Worm (Caenorhabditis elegans) whole organism, L1 larva: Measurements from ENCODE around the gene rha-2.
A peak's percentile ranks its signal among the peaks of the same experiment; 100 is the strongest.

Experiments
- C04F5.9 ChIP-seq: sonication (generic microtip); optimal IDR thresholded peaks from 2 replicates; lab custom pipeline; 2016; ENCODE audit warnings: missing genetic modification characterization, missing compliant biosample characterization
- F16B12.6 ChIP-seq: fragments of 150-350 bp; optimal IDR thresholded peaks from 2 replicates; lab custom pipeline; 2014; ENCODE audit warnings: missing biosample characterization, missing genetic modification characterization
- Y116A8C.19 ChIP-seq: sonication (generic microtip); optimal IDR thresholded peaks from 2 replicates; lab custom pipeline; 2016; ENCODE audit warnings: missing compliant biosample characterization, missing genetic modification characterization, borderline replicate concordance
- aha-1 ChIP-seq: fragments of 150-350 bp; optimal IDR thresholded peaks from 2 replicates; lab custom pipeline; 2014; ENCODE audit warnings: missing biosample characterization, missing genetic modification characterization
- aly-2 ChIP-seq: fragments of 150-350 bp; optimal IDR thresholded peaks from 2 replicates; lab custom pipeline; 2014; ENCODE audit warnings: missing biosample characterization, missing genetic modification characterization
- ama-1 ChIP-seq: fragments of 150-350 bp; optimal IDR thresholded peaks from 2 replicates; lab custom pipeline; 2014
- blmp-1 ChIP-seq: fragments of 150-350 bp; optimal IDR thresholded peaks from 2 replicates; lab custom pipeline; 2014; ENCODE audit warnings: missing biosample characterization, missing genetic modification characterization
- ceh-82 ChIP-seq, 3 experiments: fragments of 150-350 bp in 1 of 3; sonication (generic microtip) in 2 of 3; optimal IDR thresholded peaks; 2 replicates each; lab custom pipeline; 2014 to 2017; ENCODE audit warnings: missing biosample characterization in 3 of 3, missing genetic modification characterization in 3 of 3
- ceh-90 ChIP-seq: sonication (generic microtip); optimal IDR thresholded peaks from 2 replicates; lab custom pipeline; 2016; ENCODE audit warnings: missing genetic modification characterization, missing compliant biosample characterization
- ces-1 ChIP-seq: fragments of 150-350 bp; optimal IDR thresholded peaks from 2 replicates; lab custom pipeline; 2014; ENCODE audit warnings: missing biosample characterization, missing genetic modification reagents, missing genetic modification characterization
- efl-1 ChIP-seq, 4 experiments: fragments of 150-350 bp; optimal IDR thresholded peaks in 3 of 4; peaks in 1 of 4; 1 replicate in 1 of 4; 2 replicates in 3 of 4; lab custom pipeline; 2014; ENCODE audit warnings: missing biosample characterization in 2 of 4, missing genetic modification characterization in 2 of 4, missing genetic modification reagents in 2 of 4
- efl-3 ChIP-seq: fragments of 200-800 bp; sonication (Bioruptor generic); optimal IDR thresholded peaks from 2 replicates; lab custom pipeline; 2018; ENCODE audit warnings: mild to moderate bottlenecking, missing genetic modification characterization, missing compliant biosample characterization
- egl-27 ChIP-seq, 2 experiments: fragments of 150-350 bp in 1 of 2; sonication (generic microtip); optimal IDR thresholded peaks; 3 replicates each; lab custom pipeline; 2017 to 2018; ENCODE audit warnings: missing biosample characterization in 2 of 2, missing genetic modification characterization in 2 of 2, missing genetic modification reagents in 2 of 2
- elt-2 ChIP-seq: sonication (generic microtip); optimal IDR thresholded peaks from 2 replicates; lab custom pipeline; 2016; ENCODE audit warnings: missing genetic modification characterization, mild to moderate bottlenecking, inconsistent platforms, missing compliant biosample characterization, missing genetic modification reagents
- elt-3 ChIP-seq, 6 experiments: fragments of 150-350 bp in 1 of 6; sonication (generic microtip); optimal IDR thresholded peaks; 2 replicates each; lab custom pipeline; 2017 to 2018; ENCODE audit warnings: missing biosample characterization in 6 of 6, missing genetic modification characterization in 6 of 6, inconsistent platforms in 1 of 6
- fkh-10 ChIP-seq: sonication (generic microtip); optimal IDR thresholded peaks from 2 replicates; lab custom pipeline; 2017; ENCODE audit warnings: missing biosample characterization, missing genetic modification reagents, missing genetic modification characterization
- hlh-4 ChIP-seq: sonication (generic microtip); optimal IDR thresholded peaks from 2 replicates; lab custom pipeline; 2016; ENCODE audit warnings: mild to moderate bottlenecking, missing genetic modification characterization, missing compliant biosample characterization
- hpl-2 ChIP-seq: fragments of 150-350 bp; optimal IDR thresholded peaks from 2 replicates; lab custom pipeline; 2014; ENCODE audit warnings: missing biosample characterization, missing genetic modification reagents, missing genetic modification characterization
- irx-1 ChIP-seq: sonication (generic microtip); optimal IDR thresholded peaks from 2 replicates; lab custom pipeline; 2016; ENCODE audit warnings: missing genetic modification characterization, missing compliant biosample characterization
- jun-1 ChIP-seq: fragments of 150-350 bp; optimal IDR thresholded peaks from 2 replicates; lab custom pipeline; 2014; ENCODE audit warnings: missing biosample characterization, missing genetic modification reagents, missing genetic modification characterization
- lin-14 ChIP-seq: fragments of 200-800 bp; sonication (Bioruptor generic); optimal IDR thresholded peaks from 2 replicates; lab custom pipeline; 2018; ENCODE audit warnings: mild to moderate bottlenecking, missing genetic modification characterization, moderate library complexity, missing compliant biosample characterization
- lin-35 ChIP-seq, 2 experiments: fragments of 150-350 bp; optimal IDR thresholded peaks; 2 replicates each; lab custom pipeline; 2014; ENCODE audit warnings: missing biosample characterization in 2 of 2, missing genetic modification characterization in 2 of 2, missing genetic modification reagents in 2 of 2
- lin-39 ChIP-seq: fragments of 150-350 bp; optimal IDR thresholded peaks from 2 replicates; lab custom pipeline; 2014; ENCODE audit warnings: missing biosample characterization, missing genetic modification reagents, missing genetic modification characterization
- mab-9 ChIP-seq: fragments of 200-800 bp; sonication (Bioruptor generic); IDR thresholded peaks from 2 replicates; pipeline ENCODE4 v1.3.6; 2022; ENCODE audit warnings: missing genetic modification reagents, missing genetic modification characterization, missing compliant biosample characterization
- mdl-1 ChIP-seq, 2 experiments: fragments of 150-350 bp; optimal IDR thresholded peaks; 2 replicates each; lab custom pipeline; 2014 to 2017; ENCODE audit warnings: missing biosample characterization in 2 of 2, missing genetic modification characterization in 2 of 2, inconsistent platforms in 1 of 2
- nhr-19 ChIP-seq: fragments of 200-800 bp; sonication (Bioruptor generic); conservative IDR thresholded peaks from 2 replicates; pipeline ENCODE4 v1.3.6; 2022; ENCODE audit warnings: missing genetic modification characterization, missing compliant biosample characterization
- nhr-28 ChIP-seq: fragments of 150-350 bp; optimal IDR thresholded peaks from 2 replicates; lab custom pipeline; 2014; ENCODE audit warnings: missing biosample characterization, missing genetic modification characterization
- nhr-76 ChIP-seq: sonication (generic microtip); optimal IDR thresholded peaks from 2 replicates; lab custom pipeline; 2017; ENCODE audit warnings: missing biosample characterization, missing genetic modification characterization
- nhr-85 ChIP-seq: sonication (generic microtip); peaks from one replicate; lab custom pipeline; 2016; ENCODE audit warnings: missing genetic modification characterization, inconsistent platforms, missing compliant biosample characterization
- pqm-1 ChIP-seq: sonication (generic microtip); optimal IDR thresholded peaks from 3 replicates; lab custom pipeline; 2017; ENCODE audit warnings: missing biosample characterization, missing genetic modification characterization
- snpc-4 ChIP-seq: fragments of 150-350 bp; optimal IDR thresholded peaks from 2 replicates; lab custom pipeline; 2014; ENCODE audit warnings: missing biosample characterization, missing genetic modification characterization
- sox-4 ChIP-seq: sonication (generic microtip); optimal IDR thresholded peaks from 2 replicates; lab custom pipeline; 2016; ENCODE audit warnings: missing genetic modification characterization, missing compliant biosample characterization
- sptf-1 ChIP-seq: fragments of 150-350 bp; optimal IDR thresholded peaks from 2 replicates; lab custom pipeline; 2014; ENCODE audit warnings: missing biosample characterization, missing genetic modification characterization
- swsn-7 ChIP-seq: sonication (generic microtip); optimal IDR thresholded peaks from 2 replicates; lab custom pipeline; 2016; ENCODE audit warnings: missing genetic modification characterization, missing compliant biosample characterization
- unc-130 ChIP-seq: fragments of 150-350 bp; optimal IDR thresholded peaks from 2 replicates; lab custom pipeline; 2017; ENCODE audit warnings: missing biosample characterization, missing genetic modification characterization, inconsistent platforms
- ztf-11 ChIP-seq, 2 experiments: sonication (generic microtip); optimal IDR thresholded peaks; 2 replicates each; lab custom pipeline; 2016 to 2017; ENCODE audit warnings: missing genetic modification characterization in 2 of 2, missing biosample characterization in 1 of 2, missing compliant biosample characterization in 1 of 2
- ztf-4 ChIP-seq: fragments of 150-350 bp; optimal IDR thresholded peaks from 2 replicates; lab custom pipeline; 2014; ENCODE audit warnings: missing biosample characterization, missing genetic modification characterization

rha-2 gene

DNA sequence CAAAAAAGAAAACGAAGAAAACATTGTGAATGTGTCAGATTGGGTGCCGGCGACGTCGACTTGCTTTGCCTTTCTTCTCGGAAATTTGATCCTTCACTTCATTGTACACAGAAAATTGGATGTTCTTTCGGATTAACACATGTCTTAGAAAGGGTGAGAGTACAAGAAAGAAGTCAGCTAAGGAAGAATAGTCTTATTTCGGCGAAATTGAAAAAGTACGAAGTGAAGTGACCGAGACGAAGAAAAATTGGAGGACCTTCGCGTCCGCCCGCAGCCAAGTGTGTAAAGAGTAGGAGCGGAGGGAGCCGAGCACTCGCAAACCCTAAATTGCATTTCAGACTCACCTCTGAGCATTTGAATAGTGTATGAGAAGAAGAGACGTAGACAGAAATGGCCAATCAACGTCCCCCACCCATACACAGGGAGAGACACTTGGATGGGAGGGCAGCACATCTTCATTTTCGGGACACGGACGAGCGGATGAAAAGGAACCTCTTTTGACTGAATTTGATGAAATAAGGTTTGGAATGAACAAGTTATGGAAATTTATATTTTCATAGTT, 25.7 kb downstream of the rha-2 start, which contains the start of gene glr-1:
TSS of gene glr-1 (minus strand) at position 51 of the 562 bp plus-strand sequence.
- TF ChIP-seq efl-1 (optimal IDR thresholded peaks at IDR 0.05; lab: Kevin White, UChicago) (no peak), efl-1 (GFP tag; optimal IDR thresholded peaks at IDR 0.05 in 1 of 2; lab: Kevin White, UChicago) (peak in 1 of 2 experiments; percentile 43), snpc-4 (no peak), mab-9 (GFP tag; lab: Robert Waterston, UW) (no peak), hpl-2 (no peak), fkh-10 (GFP tag; lab: Kevin White, UChicago) (peak; percentile 74), lin-35 (GFP tag; optimal IDR thresholded peaks at IDR 0.05; lab: Kevin White, UChicago) (no peak), nhr-28 (tag; lab: Kevin White, UChicago) (no peak), unc-130 (no peak), ztf-11 (tag; optimal IDR thresholded peaks at IDR 0.05; lab: Kevin White, UChicago) (no peak), efl-3 (no peak), egl-27 (tag; optimal IDR thresholded peaks at IDR 0.05; lab: Kevin White, UChicago) (no peak), mdl-1 (tag; optimal IDR thresholded peaks at IDR 0.05; lab: Kevin White, UChicago) (no peak), irx-1 (no peak), aly-2 (tag; lab: Kevin White, UChicago) (no peak), nhr-19 (GFP tag; lab: Robert Waterston, UW) (no peak), ama-1 (lab: Kevin White, UChicago) (no peak), C04F5.9 (tag; lab: Kevin White, UChicago) (no peak), ceh-90 (tag; lab: Kevin White, UChicago) (no peak), Y116A8C.19 (tag; lab: Kevin White, UChicago) (no peak), ces-1 (GFP tag; lab: Kevin White, UChicago) (peak; percentile 71), nhr-76 (tag; lab: Kevin White, UChicago) (no peak), sox-4 (tag; lab: Kevin White, UChicago) (no peak), sptf-1 (tag; lab: Kevin White, UChicago) (no peak), swsn-7 (tag; lab: Kevin White, UChicago) (no peak), lin-14 (GFP tag; lab: Kevin White, UChicago) (peak; percentile 64), lin-39 (no peak), F16B12.6 (tag; lab: Kevin White, UChicago) (no peak), ztf-4 (tag; lab: Kevin White, UChicago) (no peak), nhr-85 (tag; lab: Kevin White, UChicago) (no peak), pqm-1 (tag; lab: Kevin White, UChicago) (no peak), elt-2 (tag; lab: Kevin White, UChicago) (no peak)

DNA sequence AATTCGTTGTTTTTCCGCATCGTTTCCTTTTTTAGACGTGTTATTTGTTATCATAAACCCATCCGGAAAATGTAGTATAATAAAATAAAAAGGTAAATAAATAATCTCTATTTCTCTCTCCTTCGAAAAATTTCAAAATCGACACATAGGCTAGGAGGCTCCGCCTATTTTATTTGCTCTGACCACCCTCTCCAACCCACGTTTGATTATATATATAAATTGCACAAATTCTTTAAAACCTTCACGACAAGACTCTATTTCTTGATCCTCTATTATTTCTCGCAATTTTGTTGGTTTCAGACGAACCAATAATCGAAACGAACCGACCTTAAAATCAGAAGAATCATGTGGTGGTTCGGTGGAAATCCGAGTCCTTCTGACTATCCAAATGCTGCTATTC, 33.6 kb downstream of the rha-2 start, which contains the start of gene doxa-1:
TSS of gene doxa-1 (plus strand) at position 301 of the 400 bp plus-strand sequence.
- no peak for TF ChIP-seq ceh-82 (tag; optimal IDR thresholded peaks at IDR 0.05; lab: Kevin White, UChicago)

DNA sequence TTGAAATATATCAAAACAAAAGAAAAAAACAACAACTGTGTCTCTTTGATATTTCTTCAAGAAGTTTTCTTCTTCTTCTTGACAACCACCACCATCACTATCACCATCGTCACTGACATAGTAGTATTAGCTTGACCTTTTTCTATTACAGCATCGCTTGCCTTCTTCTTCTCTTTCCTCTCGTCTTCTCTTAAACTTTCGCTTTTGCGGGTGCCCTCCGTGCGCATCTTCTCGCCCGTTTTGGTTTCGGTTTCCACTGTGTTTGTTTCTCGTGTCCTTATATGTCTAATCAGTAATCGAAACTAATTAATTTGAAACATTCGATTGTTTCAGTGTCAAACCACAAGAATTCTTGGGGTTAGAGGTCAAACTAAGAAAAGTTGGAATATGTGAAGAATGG, 35.0 kb downstream of the rha-2 start:
- TF ChIP-seq lin-39, result no peak
- TF ChIP-seq elt-3 (tag; optimal IDR thresholded peaks at IDR 0.05; lab: Kevin White, UChicago), result peak in 1 of 6 experiments; percentile 29
- TF ChIP-seq blmp-1, result peak; percentile 96
- TF ChIP-seq sox-4 (tag; lab: Kevin White, UChicago), result no peak

DNA sequence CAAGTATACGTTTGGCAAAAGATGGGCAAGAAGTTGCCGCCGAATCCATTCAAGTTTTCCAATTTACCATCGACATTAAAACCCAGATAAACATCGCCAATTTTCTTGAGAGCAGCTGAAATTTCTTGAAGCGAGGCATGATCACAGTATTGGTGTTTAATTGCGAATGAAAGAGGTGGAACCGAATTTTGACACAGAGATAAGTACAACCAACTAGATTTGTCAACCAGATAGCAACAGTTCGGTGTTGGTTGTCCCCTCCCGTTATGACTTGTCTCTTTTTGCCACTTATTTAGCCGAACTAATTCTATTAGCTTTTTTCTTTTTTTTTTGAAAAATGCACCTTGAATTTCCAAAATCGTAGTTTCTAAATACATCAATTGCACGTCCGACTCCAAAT, 36.0 kb downstream of the rha-2 start:
- TF ChIP-seq mab-9 (GFP tag; lab: Robert Waterston, UW) (no peak), hlh-4 (no peak), sox-4 (tag; lab: Kevin White, UChicago) (no peak), elt-2 (tag; lab: Kevin White, UChicago) (no peak), lin-14 (GFP tag; lab: Kevin White, UChicago) (peak; percentile 22), aha-1 (no peak), egl-27 (tag; optimal IDR thresholded peaks at IDR 0.05; lab: Kevin White, UChicago) (no peak), jun-1 (tag; lab: Kevin White, UChicago) (no peak)
- TF ChIP-seq, all 84 proteins: peak for 1
